Fruit fly (Drosophila melanogaster) whole organism, embryonic: ENCODE results near the gene Sulf1.

Experiments used
- CG10979 ChIP-seq: fragments of 200-800 bp; sonication (Bioruptor generic); optimal IDR thresholded peaks from 2 replicates; lab custom pipeline; 2018; ENCODE audit warnings: missing biosample characterization, mild to moderate bottlenecking, missing genetic modification characterization, moderate library complexity
- CG14441 ChIP-seq: fragments of 200-800 bp; sonication (Bioruptor generic); IDR thresholded peaks from 2 replicates; pipeline ENCODE4 v1.3.6; 2022; ENCODE audit warnings: missing biosample characterization, missing genetic modification characterization
- CG1529 ChIP-seq: fragments of 200-800 bp; sonication (Bioruptor generic); optimal IDR thresholded peaks from 3 replicates; lab custom pipeline; 2018; ENCODE audit warnings: missing biosample characterization, missing genetic modification characterization
- CG2120 ChIP-seq: fragments of 200-800 bp; sonication (Bioruptor generic); optimal IDR thresholded peaks from 3 replicates; lab custom pipeline; 2016; ENCODE audit warnings: missing biosample characterization, missing genetic modification characterization
- CG2678 ChIP-seq: fragments of 200-800 bp; sonication (Bioruptor generic); optimal IDR thresholded peaks from 3 replicates; lab custom pipeline; 2019; ENCODE audit warnings: missing biosample characterization, mild to moderate bottlenecking, missing genetic modification characterization, moderate library complexity
- CG30403 ChIP-seq: fragments of 200-800 bp; sonication (Bioruptor generic); optimal IDR thresholded peaks from 3 replicates; lab custom pipeline; 2016; ENCODE audit warnings: missing biosample characterization, missing genetic modification characterization
- CG34224 ChIP-seq: fragments of 200-800 bp; sonication (Bioruptor generic); IDR thresholded peaks from 3 replicates; pipeline ENCODE4 v1.3.6; 2022; ENCODE audit warnings: missing biosample characterization, missing genetic modification characterization; ENCODE audit not compliant: partially characterized antibody
- CG6654 ChIP-seq: fragments of 200-800 bp; sonication (Bioruptor generic); optimal IDR thresholded peaks from 2 replicates; lab custom pipeline; 2017; ENCODE audit warnings: missing biosample characterization, mild to moderate bottlenecking, missing genetic modification characterization
- CG7839 ChIP-seq: fragments of 200-800 bp; sonication (Bioruptor generic); optimal IDR thresholded peaks from 3 replicates; lab custom pipeline; 2018; ENCODE audit warnings: missing biosample characterization, mild to moderate bottlenecking, missing genetic modification characterization, moderate library complexity
- CG8388 ChIP-seq: fragments of 200-800 bp; sonication (Bioruptor generic); optimal IDR thresholded peaks from 2 replicates; lab custom pipeline; 2019; ENCODE audit warnings: missing biosample characterization, mild to moderate bottlenecking, missing genetic modification characterization, moderate library complexity
- CG9727 ChIP-seq: fragments of 200-800 bp; sonication (Bioruptor generic); optimal IDR thresholded peaks from 3 replicates; lab custom pipeline; 2017; ENCODE audit warnings: missing biosample characterization, mild to moderate bottlenecking, missing genetic modification characterization
- CoRest ChIP-seq: fragments of 200-800 bp; sonication (Bioruptor generic); optimal IDR thresholded peaks from 3 replicates; lab custom pipeline; 2018; ENCODE audit warnings: missing biosample characterization, mild to moderate bottlenecking, missing genetic modification characterization, moderate library complexity
- D19A ChIP-seq: fragments of 200-800 bp; optimal IDR thresholded peaks from 3 replicates; lab custom pipeline; 2019; ENCODE audit warnings: missing biosample characterization, mild to moderate bottlenecking, missing genetic modification characterization, moderate library complexity
- Fer2 ChIP-seq: fragments of 200-800 bp; sonication (Bioruptor generic); optimal IDR thresholded peaks from 2 replicates; lab custom pipeline; 2018; ENCODE audit warnings: missing biosample characterization, mild to moderate bottlenecking, missing genetic modification characterization, moderate library complexity
- Hey ChIP-seq: fragments of 200-800 bp; sonication (Bioruptor generic); optimal IDR thresholded peaks from 3 replicates; lab custom pipeline; 2018; ENCODE audit warnings: missing biosample characterization, mild to moderate bottlenecking, missing genetic modification characterization
- Hr78 ChIP-seq, 2 experiments: fragments of 200-800 bp in 1 of 2; fragments of >200 bp in 1 of 2; sonication (Bioruptor generic) in 1 of 2; optimal IDR thresholded peaks; 2 replicates each; lab custom pipeline; 2017 to 2019; ENCODE audit warnings: missing biosample characterization in 2 of 2, missing genetic modification characterization in 2 of 2, mild to moderate bottlenecking in 1 of 2, moderate library complexity in 1 of 2
- Kr ChIP-seq: fragments of 200-800 bp; sonication (Bioruptor generic); optimal IDR thresholded peaks from 2 replicates; lab custom pipeline; 2017; ENCODE audit warnings: missing biosample characterization, mild to moderate bottlenecking, missing genetic modification characterization
- Mad ChIP-seq: fragments of 200-800 bp; sonication (Bioruptor generic); optimal IDR thresholded peaks from 2 replicates; lab custom pipeline; 2016; ENCODE audit warnings: missing biosample characterization, missing genetic modification characterization
- Med ChIP-seq: fragments of 200-800 bp; sonication (Bioruptor generic); peaks from one replicate; lab custom pipeline; 2016; ENCODE audit warnings: missing biosample characterization, missing genetic modification characterization, mild to moderate bottlenecking, inconsistent platforms, moderate library complexity
- NFAT ChIP-seq: fragments of 200-800 bp; sonication (Bioruptor generic); IDR thresholded peaks from 2 replicates; pipeline ENCODE4 v1.3.6; 2022; ENCODE audit warnings: missing biosample characterization, missing genetic modification characterization
- Oli ChIP-seq: fragments of 200-800 bp; sonication (Bioruptor generic); optimal IDR thresholded peaks from 2 replicates; lab custom pipeline; 2018; ENCODE audit warnings: missing biosample characterization, mild to moderate bottlenecking, missing genetic modification characterization, moderate library complexity
- PHDP ChIP-seq: fragments of 200-800 bp; sonication (Bioruptor generic); optimal IDR thresholded peaks from 3 replicates; lab custom pipeline; 2018; ENCODE audit warnings: missing biosample characterization, mild to moderate bottlenecking, missing genetic modification characterization, moderate library complexity
- Sox102F ChIP-seq: fragments of 200-800 bp; sonication (Bioruptor generic); optimal IDR thresholded peaks from 2 replicates; lab custom pipeline; 2018; ENCODE audit warnings: missing biosample characterization, mild to moderate bottlenecking, missing genetic modification characterization, moderate library complexity
- Stat92E ChIP-seq, 3 experiments: fragments of >200 bp in 2 of 3; fragments of 200-800 bp in 1 of 3; sonication (Bioruptor generic) in 1 of 3; optimal IDR thresholded peaks; 2 replicates each; lab custom pipeline; 2017 to 2019; ENCODE audit warnings: missing biosample characterization in 3 of 3, missing genetic modification characterization in 3 of 3, mild to moderate bottlenecking in 1 of 3, moderate library complexity in 1 of 3
- abd-A ChIP-seq: fragments of 200-800 bp; sonication (Bioruptor generic); optimal IDR thresholded peaks from 3 replicates; lab custom pipeline; 2019; ENCODE audit warnings: missing biosample characterization, mild to moderate bottlenecking, missing genetic modification characterization, moderate library complexity
- ac ChIP-seq: fragments of 200-800 bp; sonication (Bioruptor generic); optimal IDR thresholded peaks from 3 replicates; lab custom pipeline; 2017; ENCODE audit warnings: missing biosample characterization, mild to moderate bottlenecking, missing genetic modification characterization
- cas ChIP-seq: fragments of 200-800 bp; sonication (Bioruptor generic); IDR thresholded peaks from 2 replicates; pipeline ENCODE4 v1.3.6; 2022; ENCODE audit warnings: missing biosample characterization, missing genetic modification characterization
- croc ChIP-seq: fragments of 200-800 bp; sonication (Bioruptor generic); conservative IDR thresholded peaks from 3 replicates; pipeline ENCODE4 v1.3.6; 2022; ENCODE audit warnings: missing biosample characterization, missing genetic modification characterization
- dmrt11E ChIP-seq: fragments of 200-800 bp; sonication (Bioruptor generic); optimal IDR thresholded peaks from 3 replicates; lab custom pipeline; 2018; ENCODE audit warnings: missing biosample characterization, mild to moderate bottlenecking, missing genetic modification characterization, moderate library complexity
- dysf ChIP-seq: fragments of 200-800 bp; sonication (Bioruptor generic); IDR thresholded peaks from 3 replicates; pipeline ENCODE4 v1.3.6; 2022; ENCODE audit warnings: missing biosample characterization, missing genetic modification characterization
- fd102C ChIP-seq: fragments of 200-800 bp; sonication (Bioruptor generic); optimal IDR thresholded peaks from 2 replicates; lab custom pipeline; 2018; ENCODE audit warnings: missing biosample characterization, mild to moderate bottlenecking, missing genetic modification characterization, moderate library complexity
- ftz-f1 ChIP-seq: fragments of 200-800 bp; sonication (Bioruptor generic); optimal IDR thresholded peaks from 2 replicates; lab custom pipeline; 2016; ENCODE audit warnings: missing biosample characterization, missing genetic modification characterization
- gce ChIP-seq: fragments of 200-800 bp; sonication (Bioruptor generic); IDR thresholded peaks from 3 replicates; pipeline ENCODE4 v1.3.6; 2022; ENCODE audit warnings: missing biosample characterization, missing genetic modification characterization
- gem ChIP-seq: fragments of 200-800 bp; sonication (Bioruptor generic); optimal IDR thresholded peaks from 2 replicates; lab custom pipeline; 2019; ENCODE audit warnings: missing biosample characterization, mild to moderate bottlenecking, missing genetic modification characterization, moderate library complexity
- grn ChIP-seq: fragments of 200-800 bp; sonication (Bioruptor generic); optimal IDR thresholded peaks from 3 replicates; lab custom pipeline; 2017; ENCODE audit warnings: missing biosample characterization, missing genetic modification characterization
- hkb ChIP-seq, 2 experiments: fragments of 200-800 bp in 1 of 2; fragments of >200 bp in 1 of 2; sonication (Bioruptor generic) in 1 of 2; IDR thresholded peaks in 1 of 2; optimal IDR thresholded peaks in 1 of 2; 2 replicates each; pipeline versions ENCODE4 v1.3.6 to Lab custom; 2017 to 2022; ENCODE audit warnings: missing biosample characterization in 1 of 2, missing genetic modification characterization in 1 of 2
- ind ChIP-seq: fragments of 200-800 bp; sonication (Bioruptor generic); optimal IDR thresholded peaks from 3 replicates; lab custom pipeline; 2016; ENCODE audit warnings: missing biosample characterization, missing genetic modification characterization
- insv ChIP-seq, 2 experiments: fragments of 200-800 bp; sonication (Bioruptor generic); optimal IDR thresholded peaks; 3 replicates each; lab custom pipeline; 2016 to 2018; ENCODE audit warnings: missing biosample characterization in 2 of 2, missing genetic modification characterization in 2 of 2
- kni ChIP-seq: fragments of 200-800 bp; sonication (Bioruptor generic); optimal IDR thresholded peaks from 3 replicates; lab custom pipeline; 2017; ENCODE audit warnings: mild to moderate bottlenecking, missing biosample characterization, missing genetic modification reagents, missing genetic modification characterization
- mam ChIP-seq: fragments of 200-800 bp; sonication (Bioruptor generic); optimal IDR thresholded peaks from 3 replicates; lab custom pipeline; 2016; ENCODE audit warnings: missing biosample characterization, missing genetic modification characterization
- phol ChIP-seq: fragments of 200-800 bp; sonication (Bioruptor generic); optimal IDR thresholded peaks from 3 replicates; lab custom pipeline; 2018; ENCODE audit warnings: missing biosample characterization, mild to moderate bottlenecking, missing genetic modification characterization, moderate library complexity
- row ChIP-seq: fragments of 200-800 bp; sonication (Bioruptor generic); IDR thresholded peaks from 3 replicates; pipeline ENCODE4 v1.3.6; 2022; ENCODE audit warnings: missing biosample characterization, missing genetic modification characterization
- sens ChIP-seq: fragments of 200-800 bp; sonication (Bioruptor generic); peaks from one replicate; lab custom pipeline; 2016; ENCODE audit warnings: missing biosample characterization, missing genetic modification characterization
- slou ChIP-seq: fragments of 200-800 bp; sonication (Bioruptor generic); optimal IDR thresholded peaks from 3 replicates; lab custom pipeline; 2016; ENCODE audit warnings: missing biosample characterization, missing genetic modification characterization
- tap ChIP-seq: fragments of 200-800 bp; optimal IDR thresholded peaks from 3 replicates; lab custom pipeline; 2019; ENCODE audit warnings: missing biosample characterization, mild to moderate bottlenecking, missing genetic modification characterization, moderate library complexity
- tna ChIP-seq: fragments of 200-800 bp; sonication (Bioruptor generic); IDR thresholded peaks from 2 replicates; pipeline ENCODE4 v1.3.6; 2022; ENCODE audit warnings: missing biosample characterization, missing genetic modification characterization; ENCODE audit not compliant: partially characterized antibody
- wdn ChIP-seq: fragments of 200-800 bp; sonication (Bioruptor generic); IDR thresholded peaks from 2 replicates; pipeline ENCODE4 v1.3.6; 2022; ENCODE audit warnings: missing biosample characterization, missing genetic modification characterization

Sulf1 gene

DNA sequence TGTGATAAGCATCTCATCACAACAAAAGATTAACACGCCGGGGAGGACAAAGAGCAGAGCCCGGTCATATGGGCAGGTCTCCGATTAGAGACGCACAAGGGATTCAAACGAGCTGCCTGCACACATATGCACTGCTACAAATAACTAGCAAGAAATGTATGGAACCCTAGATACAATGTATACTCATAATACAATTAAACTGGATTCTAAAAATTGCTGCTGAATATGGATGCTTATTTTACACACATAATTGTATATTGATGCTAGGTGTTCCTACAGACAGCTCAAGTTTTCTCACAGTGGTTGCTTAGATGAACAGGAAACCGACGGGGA lies 2.4 kb downstream of the Sulf1 start (continued):
- TF ChIP-seq gce (no peak), row (GFP tag; lab: Robert Waterston, UW) (peak; percentile 77), CG9727 (GFP tag; lab: Kevin White, UChicago) (peak; percentile 84), cas (GFP tag; lab: Robert Waterston, UW) (0 out of 2 replicates have a peak, but pooled peaks have one; percentile 6), tap (no peak), CG14441 (no peak), PHDP (tag; lab: Kevin White, UChicago) (no peak), Med (GFP tag; lab: Kevin White, UChicago) (peak; percentile 89), CG34224 (GFP tag; lab: Robert Waterston, UW) (no peak), CG2120 (no peak), ac (GFP tag; lab: Kevin White, UChicago) (peak; percentile 91), Stat92E (GFP tag; optimal IDR thresholded peaks at IDR 0.05; lab: Kevin White, UChicago) (peak in 1 of 3 experiments; percentile 25), NFAT (no peak), Fer2 (no peak), insv (GFP tag; optimal IDR thresholded peaks at IDR 0.05; lab: Kevin White, UChicago) (peak in 1 of 2 experiments; percentile 14), ftz-f1 (GFP tag; lab: Kevin White, UChicago) (no peak), fd102C (GFP tag; lab: Kevin White, UChicago) (peak; percentile 75), Mad (GFP tag; lab: Kevin White, UChicago) (no peak), hkb (optimal IDR thresholded peaks at IDR 0.05; lab: Kevin White, UChicago) (no peak), hkb (GFP tag; IDR thresholded peaks at IDR 0.05; lab: Robert Waterston, UW) (0 out of 2 replicates have a peak, but pooled peaks have one; percentile 20), slou (GFP tag; lab: Kevin White, UChicago) (no peak), ind (GFP tag; lab: Kevin White, UChicago) (peak; percentile 41)

DNA sequence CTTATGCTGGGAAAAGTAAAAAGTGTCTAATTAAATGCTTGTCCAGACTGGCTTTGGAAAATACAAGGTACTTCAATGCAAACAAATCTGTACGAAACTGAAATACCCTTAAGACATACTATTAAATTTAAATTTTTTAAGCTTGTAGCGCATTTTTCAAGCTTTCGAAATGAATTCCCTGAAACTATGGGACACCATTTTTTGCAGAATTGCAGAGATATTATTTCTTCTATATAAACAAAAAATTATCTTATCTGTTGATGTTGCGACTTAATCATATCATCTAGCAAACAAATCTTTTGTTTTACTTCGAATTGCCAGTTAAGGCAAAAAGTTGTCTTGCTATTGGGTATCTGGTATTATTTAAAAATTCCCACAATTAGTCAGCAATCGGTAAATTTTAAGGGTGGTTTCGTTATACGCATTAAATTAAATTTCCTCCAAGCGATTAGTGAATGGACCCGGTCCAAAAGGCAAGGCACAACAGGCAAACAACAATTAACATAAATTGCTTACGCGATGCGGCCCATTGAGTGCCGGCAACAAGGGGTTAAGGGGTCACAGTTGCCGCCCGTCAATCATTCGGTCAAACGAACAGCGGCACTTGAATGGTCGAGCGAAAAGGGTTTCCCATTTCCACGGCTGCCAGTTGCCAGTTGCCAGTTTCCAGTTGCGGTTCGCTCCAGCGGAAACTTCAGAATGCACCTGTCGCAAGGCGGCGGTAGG lies 2.9 kb downstream of the Sulf1 start:
- peak; percentile 2 for TF ChIP-seq sens (GFP tag; lab: Kevin White, UChicago)
- TF ChIP-seq grn (GFP tag; lab: Kevin White, UChicago) = peak; percentile 85
- TF ChIP-seq abd-A (tag; lab: Kevin White, UChicago) = peak; percentile 35
- peak; percentile 29 for TF ChIP-seq phol
- no peak for TF ChIP-seq CG6654
- peak; percentile 7 for TF ChIP-seq Oli
- no peak for TF ChIP-seq mam (GFP tag; lab: Kevin White, UChicago)
- TF ChIP-seq croc (GFP tag; lab: Robert Waterston, UW) = no peak
- TF ChIP-seq CG2678 = peak; percentile 33
- peak; percentile 22 for TF ChIP-seq CG1529 (GFP tag; lab: Kevin White, UChicago)
- TF ChIP-seq CoRest = peak; percentile 14
- peak; percentile 91 for TF ChIP-seq kni
- peak; percentile 26 for TF ChIP-seq Hey
- peak; percentile 96 for TF ChIP-seq D19A (tag; lab: Kevin White, UChicago)
- TF ChIP-seq Med (GFP tag; lab: Kevin White, UChicago) = peak; percentile 55
- peak; percentile 17 for TF ChIP-seq CG7839 (tag; lab: Kevin White, UChicago)
- peak; percentile 23 for TF ChIP-seq Sox102F (GFP tag; lab: Kevin White, UChicago)
- peak; percentile 52 for TF ChIP-seq gem (tag; lab: Kevin White, UChicago)
- TF ChIP-seq Hr78 (GFP tag; optimal IDR thresholded peaks at IDR 0.05; lab: Kevin White, UChicago) = peak in 1 of 2 experiments; percentile 82
- TF ChIP-seq CG30403 (GFP tag; lab: Kevin White, UChicago) = peak; percentile 2
- 0 out of 2 replicates have a peak, but pooled peaks have one; percentile 12 for TF ChIP-seq wdn
- no peak for TF ChIP-seq dysf (GFP tag; lab: Robert Waterston, UW)
- TF ChIP-seq dmrt11E (tag; lab: Kevin White, UChicago) = peak; percentile 13
- TF ChIP-seq tna (GFP tag; lab: Robert Waterston, UW) = 0 out of 2 replicates have a peak, but pooled peaks have one; percentile 12
- TF ChIP-seq CG8388 (GFP tag; lab: Kevin White, UChicago) = peak; percentile 22
- TF ChIP-seq Fer2 = no peak
- peak; percentile 98 for TF ChIP-seq Kr (GFP tag; lab: Kevin White, UChicago)
- peak; percentile 15 for TF ChIP-seq CG10979 (tag; lab: Kevin White, UChicago)
